Worm (Caenorhabditis elegans) whole organism, midembryonic: ENCODE measurements around the gene Y39E4A.1.

Experiments used
- T22C8.4 ChIP-seq: fragments of 200-800 bp; sonication (Bioruptor generic); IDR thresholded peaks from 2 replicates; pipeline ENCODE4 v1.3.6; 2022; ENCODE audit warnings: missing genetic modification characterization, missing compliant biosample characterization
- cog-1 ChIP-seq: sonication (generic microtip); optimal IDR thresholded peaks from 2 replicates; lab custom pipeline; 2016; ENCODE audit warnings: missing genetic modification characterization, missing compliant biosample characterization
- klf-2 ChIP-seq: fragments of 200-800 bp; sonication (Bioruptor generic); conservative IDR thresholded peaks from 2 replicates; pipeline ENCODE4 v1.3.6; 2022; ENCODE audit warnings: missing genetic modification reagents, missing genetic modification characterization, missing compliant biosample characterization
- med-1 ChIP-seq: sonication (generic microtip); optimal IDR thresholded peaks from 2 replicates; lab custom pipeline; 2017; ENCODE audit warnings: missing genetic modification characterization, mild to moderate bottlenecking, missing compliant biosample characterization, antibody characterized with exemption, missing genetic modification reagents; ENCODE audit not compliant: insufficient read depth
- ref-1 ChIP-seq: fragments of 200-800 bp; sonication (Bioruptor generic); conservative IDR thresholded peaks from 2 replicates; pipeline ENCODE4 v1.3.6; 2022; ENCODE audit warnings: missing genetic modification reagents, missing genetic modification characterization, missing compliant biosample characterization
- tab-1 ChIP-seq: fragments of 200-800 bp; sonication (Bioruptor generic); IDR thresholded peaks from 2 replicates; pipeline ENCODE4 v1.3.6; 2022; ENCODE audit warnings: missing genetic modification characterization, missing compliant biosample characterization

DNA sequence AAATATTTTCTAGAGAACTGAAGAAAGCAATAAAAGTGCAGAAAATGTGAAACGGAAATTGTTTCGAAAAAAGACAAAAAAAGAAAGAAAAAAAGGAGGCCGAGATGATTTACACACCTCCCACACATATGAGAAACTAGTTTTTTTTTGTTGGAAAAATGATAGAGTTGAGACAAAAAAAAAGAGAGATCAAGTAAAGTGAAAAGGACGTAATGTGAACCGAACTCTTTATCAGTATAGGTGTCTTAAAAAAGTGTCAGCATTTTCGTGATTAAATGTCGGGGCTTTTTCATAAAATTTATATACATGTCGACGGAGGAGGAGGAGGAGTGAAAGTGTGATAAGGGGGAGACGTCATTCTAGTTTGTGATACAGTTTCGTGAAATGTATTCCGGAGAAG, 8.1 kb downstream of the Y39E4A.1 start:
- TF ChIP-seq klf-2 (GFP tag; lab: Robert Waterston, UW) (no peak), ref-1 (no peak), med-1 (GFP tag; lab: Kevin White, UChicago) (no peak), T22C8.4 (GFP tag; lab: Robert Waterston, UW) (no peak), tab-1 (GFP tag; lab: Robert Waterston, UW) (no peak), cog-1 (tag; lab: Kevin White, UChicago) (no peak)
